Fruit fly (Drosophila melanogaster): ENCODE measurements around the gene CG32700.

dm6 chrX:9485899-9486298, 64.7 kb downstream of the CG32700 start:
- TF ChIP-seq CG3919 (GFP tag; optimal IDR thresholded peaks at IDR 0.05) (no peak), achi (GFP tag; optimal IDR thresholded peaks at IDR 0.05) (peak; percentile 4), Hr4 (GFP tag; optimal IDR thresholded peaks at IDR 0.05) (peak; percentile 6), CG16779 (tag; optimal IDR thresholded peaks at IDR 0.05) (no peak), Sox102F (GFP tag; optimal IDR thresholded peaks at IDR 0.05) (no peak), Sox15 (GFP tag; optimal IDR thresholded peaks at IDR 0.05) (no peak), Lpt (GFP tag; optimal IDR thresholded peaks at IDR 0.05) (no peak), CG34406 (GFP tag; optimal IDR thresholded peaks at IDR 0.05) (no peak)
